Fruit fly (Drosophila melanogaster): ENCODE measurements around the gene CG18622.

CG18622 gene

DNA sequence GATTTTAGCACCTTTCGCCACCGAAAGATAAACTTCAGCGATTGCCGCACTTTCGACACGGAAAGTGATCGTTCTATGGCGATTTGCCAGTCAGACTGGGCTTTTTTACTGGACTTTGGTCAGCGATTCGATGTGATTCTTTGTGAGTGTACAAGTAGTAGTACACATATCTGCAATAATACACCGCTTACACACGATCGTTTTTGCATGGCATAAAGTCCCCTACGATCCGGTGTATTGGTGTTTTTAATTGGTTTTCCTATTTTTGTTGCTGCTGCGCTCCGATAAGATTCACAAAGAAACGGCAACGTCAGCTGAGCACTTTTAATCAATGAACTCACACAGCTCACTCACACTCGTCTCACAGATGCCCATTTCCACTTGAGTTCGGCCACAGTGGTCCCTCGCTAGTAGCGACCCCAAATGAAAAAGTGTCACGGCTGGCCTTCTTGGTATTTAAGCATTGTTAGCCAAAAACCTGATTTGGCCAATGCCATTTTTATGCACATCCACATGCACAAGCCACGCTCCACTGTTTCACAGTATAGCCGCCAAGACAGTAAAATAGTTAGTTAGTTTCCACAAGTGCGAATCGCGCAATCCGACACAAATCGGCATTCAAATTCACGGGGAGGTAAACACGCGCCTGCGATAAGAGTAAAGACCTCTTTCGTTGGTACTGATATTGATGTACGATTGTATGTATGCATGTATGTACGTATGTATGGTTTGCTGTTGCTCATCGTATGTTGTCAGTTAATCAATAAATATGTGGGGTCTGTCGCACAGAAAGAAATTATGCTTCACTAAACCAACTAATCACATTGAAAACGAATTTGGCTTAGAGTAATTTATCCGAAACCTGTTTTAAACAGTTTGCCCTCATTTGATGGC, 1.1 kb downstream of the CG18622 start (continued):
- TF ChIP-seq salr (GFP tag; optimal IDR thresholded peaks at IDR 0.05) (peak; percentile 73 to 80), lz (GFP tag; optimal IDR thresholded peaks at IDR 0.05) (peak; percentile 93), Blimp-1 (GFP tag; optimal IDR thresholded peaks at IDR 0.05) (peak; percentile 74), fkh (GFP tag; optimal IDR thresholded peaks at IDR 0.05) (peak; percentile 91), Gug (GFP tag; IDR thresholded peaks at IDR 0.05) (peak; percentile 95), CG7368 (GFP tag; optimal IDR thresholded peaks at IDR 0.05) (peak; percentile 92), esn (GFP tag; optimal IDR thresholded peaks at IDR 0.05) (peak; percentile 92), Sox15 (GFP tag; optimal IDR thresholded peaks at IDR 0.05) (peak; percentile 88), acj6 (GFP tag; optimal IDR thresholded peaks at IDR 0.05) (peak; percentile 90), CG10631 (GFP tag; optimal IDR thresholded peaks at IDR 0.05) (peak; percentile 85)

DNA sequence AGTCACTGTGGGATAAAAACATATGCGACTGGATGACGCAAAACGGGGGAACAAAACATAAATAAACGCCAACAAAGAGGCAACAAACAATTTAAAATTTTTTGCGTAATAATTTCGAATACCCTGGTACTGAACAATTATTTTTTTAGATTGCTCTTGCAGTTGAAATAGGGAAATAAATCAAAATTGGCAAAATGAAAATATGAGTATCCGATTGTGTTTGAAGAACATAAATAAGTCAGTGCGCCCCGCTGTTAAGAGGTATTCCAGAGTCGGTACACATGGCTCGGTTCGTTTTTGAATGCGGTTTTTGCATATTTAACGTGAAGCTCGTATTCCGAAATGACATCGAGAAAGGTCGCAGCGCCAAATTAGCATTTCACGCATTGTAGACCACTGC, 2.0 kb downstream of the CG18622 start:
- TF ChIP-seq fkh (GFP tag; optimal IDR thresholded peaks at IDR 0.05): no peak
- TF ChIP-seq Lpt (GFP tag; optimal IDR thresholded peaks at IDR 0.05): no peak
- TF ChIP-seq Ets21C (GFP tag; optimal IDR thresholded peaks at IDR 0.05): peak; percentile 56
- peak; percentile 77 for TF ChIP-seq cyc (GFP tag; optimal IDR thresholded peaks at IDR 0.05)
- no peak for TF ChIP-seq CG11762 (GFP tag; optimal IDR thresholded peaks at IDR 0.05; ENCODE audit: insufficient read depth)
- TF ChIP-seq CG6163 (GFP tag; IDR thresholded peaks at IDR 0.05): no peak
- no peak for TF ChIP-seq Gug (GFP tag; IDR thresholded peaks at IDR 0.05)
- no peak for TF ChIP-seq eg (GFP tag; IDR thresholded peaks at IDR 0.05)
- TF ChIP-seq Sox14 (GFP tag; optimal IDR thresholded peaks at IDR 0.05): peak; percentile 52
- TF ChIP-seq CG6808 (GFP tag; optimal IDR thresholded peaks at IDR 0.05): no peak
- no peak for TF ChIP-seq net (GFP tag; optimal IDR thresholded peaks at IDR 0.05)
- TF ChIP-seq fd85E (GFP tag; optimal IDR thresholded peaks at IDR 0.05): no peak
- peak; percentile 8 for TF ChIP-seq pdm3 (GFP tag; optimal IDR thresholded peaks at IDR 0.05)
- peak; percentile 82 for TF ChIP-seq Hr39 (GFP tag; optimal IDR thresholded peaks at IDR 0.05)
- TF ChIP-seq CG6276 (GFP tag; optimal IDR thresholded peaks at IDR 0.05): no peak
- TF ChIP-seq dsx (GFP tag; optimal IDR thresholded peaks at IDR 0.05; ENCODE audit: poor library complexity, severe bottlenecking): no peak
- TF ChIP-seq Sox15 (GFP tag; optimal IDR thresholded peaks at IDR 0.05): peak; percentile 32
- peak; percentile 12 for TF ChIP-seq CG3919 (GFP tag; optimal IDR thresholded peaks at IDR 0.05)
- no peak for TF ChIP-seq CG3032 (tag; optimal IDR thresholded peaks at IDR 0.05)
- TF ChIP-seq CG10669 (GFP tag; optimal IDR thresholded peaks at IDR 0.05): no peak
- peak; percentile 41 for TF ChIP-seq CG6792 (GFP tag; optimal IDR thresholded peaks at IDR 0.05)
- no peak for TF ChIP-seq ss (GFP tag; optimal IDR thresholded peaks at IDR 0.05)
- TF ChIP-seq dac (GFP tag; optimal IDR thresholded peaks at IDR 0.05): no peak
- TF ChIP-seq OdsH (GFP tag; optimal IDR thresholded peaks at IDR 0.05): peak; percentile 32
- peak; percentile 70 for TF ChIP-seq Smox (GFP tag; optimal IDR thresholded peaks at IDR 0.05)
- TF ChIP-seq vri (GFP tag; optimal IDR thresholded peaks at IDR 0.05): no peak
- peak; percentile 77 for TF ChIP-seq lz (GFP tag; optimal IDR thresholded peaks at IDR 0.05)
- no peak for TF ChIP-seq Eip93F (GFP tag; optimal IDR thresholded peaks at IDR 0.05)
- TF ChIP-seq CG8319 (GFP tag; optimal IDR thresholded peaks at IDR 0.05): peak; percentile 5
- peak; percentile 10 for TF ChIP-seq Eip75B (GFP tag; optimal IDR thresholded peaks at IDR 0.05)
- peak; percentile 5 for TF ChIP-seq CG10631 (GFP tag; optimal IDR thresholded peaks at IDR 0.05)
- TF ChIP-seq spab (GFP tag; optimal IDR thresholded peaks at IDR 0.05): no peak
- no peak for TF ChIP-seq CG8119 (GFP tag; IDR thresholded peaks at IDR 0.05)
- peak; percentile 17 for TF ChIP-seq CG8632 (GFP tag; optimal IDR thresholded peaks at IDR 0.05)
- TF ChIP-seq Eip78C (GFP tag): peak; percentile 70
- TF ChIP-seq CG15336 (GFP tag; IDR thresholded peaks at IDR 0.05): 0 out of 2 replicates have a peak, but pooled peaks have one; percentile 16
- no peak for TF ChIP-seq Hr38 (GFP tag; optimal IDR thresholded peaks at IDR 0.05)
- no peak for TF ChIP-seq CG7368 (GFP tag; optimal IDR thresholded peaks at IDR 0.05)
- peak; percentile 75 for TF ChIP-seq esn (GFP tag; optimal IDR thresholded peaks at IDR 0.05)
- no peak for TF ChIP-seq CG4318 (GFP tag; optimal IDR thresholded peaks at IDR 0.05)
- peak; percentile 73 for TF ChIP-seq topi (GFP tag; optimal IDR thresholded peaks at IDR 0.05)
- TF ChIP-seq CG16779 (tag; optimal IDR thresholded peaks at IDR 0.05): no peak
- TF ChIP-seq CG32006 (GFP tag; optimal IDR thresholded peaks at IDR 0.05): no peak
- TF ChIP-seq Ets96B (tag; optimal IDR thresholded peaks at IDR 0.05): no peak

Measured in whole organism, prepupa.